Worm (Caenorhabditis elegans) whole organism, mixed stage, embryonic: Measurements from ENCODE around the gene T27C5.10.
"Not testable (repeated sequence)": the region's sequence is repeated elsewhere in the genome, so short reads cannot be mapped to it uniquely, and the experiment has no call there.

Source experiments
- M03D4.4 ChIP-seq: sonication (generic microtip); optimal IDR thresholded peaks from 2 replicates; lab custom pipeline; 2017; ENCODE audit warnings: mild to moderate bottlenecking, missing genetic modification characterization, missing compliant biosample characterization
- blmp-1 ChIP-seq: fragments of 150-350 bp; optimal IDR thresholded peaks from 2 replicates; lab custom pipeline; 2014; ENCODE audit warnings: missing biosample characterization, missing genetic modification characterization
- ceh-39 ChIP-seq: fragments of 150-350 bp; optimal IDR thresholded peaks from 2 replicates; lab custom pipeline; 2014; ENCODE audit warnings: missing biosample characterization, missing genetic modification characterization
- ceh-43 ChIP-seq: fragments of 200-800 bp; sonication (Bioruptor generic); optimal IDR thresholded peaks from 2 replicates; lab custom pipeline; 2018; ENCODE audit warnings: mild to moderate bottlenecking, missing genetic modification characterization, moderate library complexity, missing compliant biosample characterization
- ceh-83 ChIP-seq: fragments of 200-800 bp; sonication (Bioruptor generic); optimal IDR thresholded peaks from 2 replicates; lab custom pipeline; 2018; ENCODE audit warnings: mild to moderate bottlenecking, missing genetic modification characterization, missing compliant biosample characterization
- ces-1 ChIP-seq: fragments of 150-350 bp; optimal IDR thresholded peaks from 2 replicates; lab custom pipeline; 2014; ENCODE audit warnings: missing biosample characterization, missing genetic modification reagents, missing genetic modification characterization
- cnd-1 ChIP-seq: fragments of 200-800 bp; sonication (Bioruptor generic); optimal IDR thresholded peaks from 2 replicates; lab custom pipeline; 2018; ENCODE audit warnings: mild to moderate bottlenecking, missing genetic modification characterization, missing compliant biosample characterization
- elt-1 ChIP-seq: sonication (generic microtip); optimal IDR thresholded peaks from 2 replicates; lab custom pipeline; 2017; ENCODE audit warnings: missing genetic modification characterization, mild to moderate bottlenecking, missing compliant biosample characterization, antibody characterized with exemption, moderate library complexity, borderline replicate concordance; ENCODE audit not compliant: insufficient read depth
- elt-3 ChIP-seq: fragments of 150-350 bp; optimal IDR thresholded peaks from 2 replicates; lab custom pipeline; 2014; ENCODE audit warnings: missing biosample characterization, missing genetic modification characterization
- flh-1 ChIP-seq: fragments of 200-800 bp; sonication (Bioruptor generic); optimal IDR thresholded peaks from 2 replicates; lab custom pipeline; 2018; ENCODE audit warnings: mild to moderate bottlenecking, missing genetic modification characterization, moderate library complexity, missing compliant biosample characterization
- hlh-1 ChIP-seq: fragments of 150-350 bp; optimal IDR thresholded peaks from 2 replicates; lab custom pipeline; 2014; ENCODE audit warnings: missing biosample characterization, missing genetic modification reagents, missing genetic modification characterization
- lin-13 ChIP-seq: fragments of 150-350 bp; optimal IDR thresholded peaks from 2 replicates; lab custom pipeline; 2014; ENCODE audit warnings: missing biosample characterization, missing genetic modification characterization
- lin-32 ChIP-seq: fragments of 200-800 bp; sonication (Bioruptor generic); optimal IDR thresholded peaks from 2 replicates; lab custom pipeline; 2018; ENCODE audit warnings: mild to moderate bottlenecking, missing genetic modification characterization, missing compliant biosample characterization
- lsy-2 ChIP-seq: fragments of 150-350 bp; optimal IDR thresholded peaks from 2 replicates; lab custom pipeline; 2014; ENCODE audit warnings: missing biosample characterization, missing genetic modification characterization
- mab-5 ChIP-seq: fragments of 150-350 bp; optimal IDR thresholded peaks from 2 replicates; lab custom pipeline; 2014; ENCODE audit warnings: missing biosample characterization, missing genetic modification characterization
- mep-1 ChIP-seq: fragments of 150-350 bp; optimal IDR thresholded peaks from 2 replicates; lab custom pipeline; 2017; ENCODE audit warnings: missing biosample characterization, missing genetic modification reagents, missing genetic modification characterization, inconsistent platforms
- nhr-2 ChIP-seq: fragments of 150-350 bp; optimal IDR thresholded peaks from 2 replicates; lab custom pipeline; 2014; ENCODE audit warnings: missing biosample characterization, missing genetic modification characterization
- nhr-237 ChIP-seq: fragments of 150-350 bp; optimal IDR thresholded peaks from 2 replicates; lab custom pipeline; 2014; ENCODE audit warnings: missing biosample characterization, missing genetic modification characterization
- nhr-76 ChIP-seq: sonication (generic microtip); optimal IDR thresholded peaks from 2 replicates; lab custom pipeline; 2017; ENCODE audit warnings: missing biosample characterization, missing genetic modification characterization
- pha-4 ChIP-seq: fragments of 150-350 bp; optimal IDR thresholded peaks from 2 replicates; lab custom pipeline; 2018; ENCODE audit warnings: missing biosample characterization, missing genetic modification reagents, missing genetic modification characterization
- sem-2 ChIP-seq: fragments of 200-800 bp; sonication (Bioruptor generic); optimal IDR thresholded peaks from 2 replicates; lab custom pipeline; 2018; ENCODE audit warnings: mild to moderate bottlenecking, missing genetic modification characterization, missing compliant biosample characterization
- snpc-4 ChIP-seq: fragments of 150-350 bp; optimal IDR thresholded peaks from 2 replicates; lab custom pipeline; 2014; ENCODE audit warnings: missing biosample characterization, missing genetic modification characterization
- sptf-1 ChIP-seq: sonication (generic microtip); optimal IDR thresholded peaks from 2 replicates; lab custom pipeline; 2017; ENCODE audit warnings: mild to moderate bottlenecking, missing genetic modification characterization, moderate library complexity, missing compliant biosample characterization
- tbx-8 ChIP-seq: fragments of 200-800 bp; sonication (Bioruptor generic); optimal IDR thresholded peaks from 2 replicates; lab custom pipeline; 2018; ENCODE audit warnings: mild to moderate bottlenecking, missing genetic modification characterization, moderate library complexity, missing compliant biosample characterization
- unc-120 ChIP-seq: sonication (generic microtip); optimal IDR thresholded peaks from 2 replicates; lab custom pipeline; 2017; ENCODE audit warnings: missing genetic modification characterization, missing compliant biosample characterization; ENCODE audit not compliant: poor library complexity, severe bottlenecking
- unc-39 ChIP-seq: fragments of 150-350 bp; optimal IDR thresholded peaks from 2 replicates; lab custom pipeline; 2014; ENCODE audit warnings: missing biosample characterization, missing genetic modification characterization
- unc-62 ChIP-seq: fragments of 150-350 bp; optimal IDR thresholded peaks from 2 replicates; lab custom pipeline; 2014; ENCODE audit warnings: missing biosample characterization, missing genetic modification reagents, missing genetic modification characterization
- zip-8 ChIP-seq: fragments of 150-350 bp; optimal IDR thresholded peaks from 2 replicates; lab custom pipeline; 2014; ENCODE audit warnings: missing biosample characterization, missing genetic modification characterization

The T27C5.10 gene

ce11 chrV:17466751-17467150 lies 36.8 kb upstream of the T27C5.10 start, which contains the start of gene srw-72:
Gene srw-72 (plus strand): TSS chrV:17467051.
- TF ChIP-seq elt-3 (tag; lab: Kevin White, UChicago) (no peak), sptf-1 (tag; lab: Kevin White, UChicago) (no peak), hlh-1 (no peak), unc-39 (no peak), unc-62 (GFP tag; lab: Kevin White, UChicago) (no peak), zip-8 (tag; lab: Kevin White, UChicago) (no peak)

- not testable (repeated sequence) for TF ChIP-seq M03D4.4 (tag; lab: Kevin White, UChicago); elt-1 (tag; lab: Kevin White, UChicago); hlh-1
Observed at ce11 chrV:17464278-17464677, 34.3 kb upstream of the T27C5.10 start, which contains the start of gene F20E11.7. Gene F20E11.7 (plus strand): TSS chrV:17464578.

- TF ChIP-seq mep-1 (no peak), sptf-1 (tag; lab: Kevin White, UChicago) (no peak), nhr-2 (tag; lab: Kevin White, UChicago) (no peak), lin-13 (no peak), nhr-237 (tag; lab: Kevin White, UChicago) (no peak), ceh-39 (tag; lab: Kevin White, UChicago) (no peak), nhr-76 (no peak), cnd-1 (tag; lab: Kevin White, UChicago) (no peak), pha-4 (tag; lab: Kevin White, UChicago) (no peak), elt-3 (tag; lab: Kevin White, UChicago) (no peak)
Observed at ce11 chrV:17460061-17460460, 30.1 kb upstream of the T27C5.10 start, which contains the start of gene srz-48. Gene srz-48 (minus strand): TSS chrV:17460161.

- no peak for TF ChIP-seq elt-1 (tag; lab: Kevin White, UChicago)
- no peak for TF ChIP-seq unc-120 (tag; lab: Kevin White, UChicago)
- no peak for TF ChIP-seq tbx-8 (GFP tag; lab: Kevin White, UChicago)
- no peak for TF ChIP-seq lin-32 (GFP tag; lab: Kevin White, UChicago)
- TF ChIP-seq snpc-4 (tag; lab: Kevin White, UChicago), result no peak
Observed at ce11 chrV:17458069-17458468, 28.1 kb upstream of the T27C5.10 start, which contains the start of gene str-200. Gene str-200 (minus strand): TSS chrV:17458169.

ce11 chrV:17456197-17456596 lies 26.2 kb upstream of the T27C5.10 start, which contains the start of gene srh-203:
Gene srh-203 (minus strand): TSS chrV:17456297.
- TF ChIP-seq snpc-4 (tag; lab: Kevin White, UChicago); ceh-83; sem-2 (GFP tag; lab: Kevin White, UChicago): not testable (repeated sequence)

- TF ChIP-seq nhr-237 (tag; lab: Kevin White, UChicago) (no peak), ceh-39 (tag; lab: Kevin White, UChicago) (no peak), ces-1 (GFP tag; lab: Kevin White, UChicago) (no peak), lin-13 (no peak), snpc-4 (tag; lab: Kevin White, UChicago) (no peak), lsy-2 (tag; lab: Kevin White, UChicago) (no peak), sem-2 (GFP tag; lab: Kevin White, UChicago) (no peak)
Observed at ce11 chrV:17449836-17450235, 19.9 kb upstream of the T27C5.10 start.

ce11 chrV:17439406-17439805 lies 9.4 kb upstream of the T27C5.10 start, which contains the start of gene srh-154:
Gene srh-154 (plus strand): TSS chrV:17439706.
- TF ChIP-seq ceh-43 (GFP tag; lab: Kevin White, UChicago), result no peak
- no peak for TF ChIP-seq lin-13
- no peak for TF ChIP-seq unc-120 (tag; lab: Kevin White, UChicago)
- no peak for TF ChIP-seq flh-1 (GFP tag; lab: Kevin White, UChicago)
- TF ChIP-seq pha-4 (tag; lab: Kevin White, UChicago), result no peak
- TF ChIP-seq nhr-237 (tag; lab: Kevin White, UChicago), result no peak
- TF ChIP-seq blmp-1, result no peak
- TF ChIP-seq nhr-76, result no peak
- no peak for TF ChIP-seq ceh-83
- no peak for TF ChIP-seq snpc-4 (tag; lab: Kevin White, UChicago)
- TF ChIP-seq M03D4.4 (tag; lab: Kevin White, UChicago), result no peak
- no peak for TF ChIP-seq mab-5 (tag; lab: Kevin White, UChicago)
- TF ChIP-seq hlh-1, result no peak
- no peak for TF ChIP-seq ces-1 (GFP tag; lab: Kevin White, UChicago)
- no peak for TF ChIP-seq sptf-1 (tag; lab: Kevin White, UChicago)
- no peak for TF ChIP-seq unc-39
- TF ChIP-seq, all 35 proteins: peak for 0
